Worm (Caenorhabditis elegans) whole organism, mixed stage, embryonic: Measurements from ENCODE around the gene nas-38.

Source experiments
- M03D4.4 ChIP-seq: sonication (generic microtip); optimal IDR thresholded peaks from 2 replicates; lab custom pipeline; 2017; ENCODE audit warnings: mild to moderate bottlenecking, missing genetic modification characterization, missing compliant biosample characterization
- bed-3 ChIP-seq: fragments of 200-800 bp; sonication (Bioruptor generic); optimal IDR thresholded peaks from 3 replicates; lab custom pipeline; 2018; ENCODE audit warnings: mild to moderate bottlenecking, missing genetic modification characterization, moderate library complexity, missing compliant biosample characterization
- ceh-39 ChIP-seq: fragments of 150-350 bp; optimal IDR thresholded peaks from 2 replicates; lab custom pipeline; 2014; ENCODE audit warnings: missing biosample characterization, missing genetic modification characterization
- ceh-43 ChIP-seq: fragments of 200-800 bp; sonication (Bioruptor generic); optimal IDR thresholded peaks from 2 replicates; lab custom pipeline; 2018; ENCODE audit warnings: mild to moderate bottlenecking, missing genetic modification characterization, moderate library complexity, missing compliant biosample characterization
- ceh-83 ChIP-seq: fragments of 200-800 bp; sonication (Bioruptor generic); optimal IDR thresholded peaks from 2 replicates; lab custom pipeline; 2018; ENCODE audit warnings: mild to moderate bottlenecking, missing genetic modification characterization, missing compliant biosample characterization
- cnd-1 ChIP-seq: fragments of 200-800 bp; sonication (Bioruptor generic); optimal IDR thresholded peaks from 2 replicates; lab custom pipeline; 2018; ENCODE audit warnings: mild to moderate bottlenecking, missing genetic modification characterization, missing compliant biosample characterization
- drap-1 ChIP-seq: fragments of 200-800 bp; sonication (Bioruptor generic); optimal IDR thresholded peaks from 3 replicates; lab custom pipeline; 2018; ENCODE audit warnings: mild to moderate bottlenecking, missing genetic modification characterization, missing compliant biosample characterization
- elt-1 ChIP-seq: sonication (generic microtip); optimal IDR thresholded peaks from 2 replicates; lab custom pipeline; 2017; ENCODE audit warnings: missing genetic modification characterization, mild to moderate bottlenecking, missing compliant biosample characterization, antibody characterized with exemption, moderate library complexity, borderline replicate concordance; ENCODE audit not compliant: insufficient read depth
- elt-3 ChIP-seq: fragments of 150-350 bp; optimal IDR thresholded peaks from 2 replicates; lab custom pipeline; 2014; ENCODE audit warnings: missing biosample characterization, missing genetic modification characterization
- flh-1 ChIP-seq: fragments of 200-800 bp; sonication (Bioruptor generic); optimal IDR thresholded peaks from 2 replicates; lab custom pipeline; 2018; ENCODE audit warnings: mild to moderate bottlenecking, missing genetic modification characterization, moderate library complexity, missing compliant biosample characterization
- ham-2 ChIP-seq: fragments of 200-800 bp; sonication (Bioruptor generic); optimal IDR thresholded peaks from 2 replicates; lab custom pipeline; 2018; ENCODE audit warnings: mild to moderate bottlenecking, missing genetic modification characterization, missing compliant biosample characterization
- hlh-1 ChIP-seq: fragments of 150-350 bp; optimal IDR thresholded peaks from 2 replicates; lab custom pipeline; 2014; ENCODE audit warnings: missing biosample characterization, missing genetic modification reagents, missing genetic modification characterization
- lin-13 ChIP-seq: fragments of 150-350 bp; optimal IDR thresholded peaks from 2 replicates; lab custom pipeline; 2014; ENCODE audit warnings: missing biosample characterization, missing genetic modification characterization
- lin-32 ChIP-seq: fragments of 200-800 bp; sonication (Bioruptor generic); optimal IDR thresholded peaks from 2 replicates; lab custom pipeline; 2018; ENCODE audit warnings: mild to moderate bottlenecking, missing genetic modification characterization, missing compliant biosample characterization
- mab-5 ChIP-seq: fragments of 150-350 bp; optimal IDR thresholded peaks from 2 replicates; lab custom pipeline; 2014; ENCODE audit warnings: missing biosample characterization, missing genetic modification characterization
- mep-1 ChIP-seq: fragments of 150-350 bp; optimal IDR thresholded peaks from 2 replicates; lab custom pipeline; 2017; ENCODE audit warnings: missing biosample characterization, missing genetic modification reagents, missing genetic modification characterization, inconsistent platforms
- nhr-12 ChIP-seq: fragments of 150-350 bp; optimal IDR thresholded peaks from 2 replicates; lab custom pipeline; 2014; ENCODE audit warnings: missing biosample characterization, missing genetic modification characterization
- nhr-237 ChIP-seq: fragments of 150-350 bp; optimal IDR thresholded peaks from 2 replicates; lab custom pipeline; 2014; ENCODE audit warnings: missing biosample characterization, missing genetic modification characterization
- nhr-28 ChIP-seq: fragments of 150-350 bp; optimal IDR thresholded peaks from 2 replicates; lab custom pipeline; 2014; ENCODE audit warnings: missing biosample characterization, missing genetic modification characterization
- nhr-76 ChIP-seq: sonication (generic microtip); optimal IDR thresholded peaks from 2 replicates; lab custom pipeline; 2017; ENCODE audit warnings: missing biosample characterization, missing genetic modification characterization
- pha-4 ChIP-seq: fragments of 150-350 bp; optimal IDR thresholded peaks from 2 replicates; lab custom pipeline; 2018; ENCODE audit warnings: missing biosample characterization, missing genetic modification reagents, missing genetic modification characterization
- sem-2 ChIP-seq: fragments of 200-800 bp; sonication (Bioruptor generic); optimal IDR thresholded peaks from 2 replicates; lab custom pipeline; 2018; ENCODE audit warnings: mild to moderate bottlenecking, missing genetic modification characterization, missing compliant biosample characterization
- snpc-4 ChIP-seq: fragments of 150-350 bp; optimal IDR thresholded peaks from 2 replicates; lab custom pipeline; 2014; ENCODE audit warnings: missing biosample characterization, missing genetic modification characterization
- sptf-1 ChIP-seq: sonication (generic microtip); optimal IDR thresholded peaks from 2 replicates; lab custom pipeline; 2017; ENCODE audit warnings: mild to moderate bottlenecking, missing genetic modification characterization, moderate library complexity, missing compliant biosample characterization
- tbx-8 ChIP-seq: fragments of 200-800 bp; sonication (Bioruptor generic); optimal IDR thresholded peaks from 2 replicates; lab custom pipeline; 2018; ENCODE audit warnings: mild to moderate bottlenecking, missing genetic modification characterization, moderate library complexity, missing compliant biosample characterization
- unc-39 ChIP-seq: fragments of 150-350 bp; optimal IDR thresholded peaks from 2 replicates; lab custom pipeline; 2014; ENCODE audit warnings: missing biosample characterization, missing genetic modification characterization
- unc-62 ChIP-seq: fragments of 150-350 bp; optimal IDR thresholded peaks from 2 replicates; lab custom pipeline; 2014; ENCODE audit warnings: missing biosample characterization, missing genetic modification reagents, missing genetic modification characterization
- zip-8 ChIP-seq: fragments of 150-350 bp; optimal IDR thresholded peaks from 2 replicates; lab custom pipeline; 2014; ENCODE audit warnings: missing biosample characterization, missing genetic modification characterization
- ztf-11 ChIP-seq: fragments of 150-350 bp; optimal IDR thresholded peaks from 2 replicates; lab custom pipeline; 2014; ENCODE audit warnings: missing biosample characterization, missing genetic modification characterization

Gene nas-38

DNA sequence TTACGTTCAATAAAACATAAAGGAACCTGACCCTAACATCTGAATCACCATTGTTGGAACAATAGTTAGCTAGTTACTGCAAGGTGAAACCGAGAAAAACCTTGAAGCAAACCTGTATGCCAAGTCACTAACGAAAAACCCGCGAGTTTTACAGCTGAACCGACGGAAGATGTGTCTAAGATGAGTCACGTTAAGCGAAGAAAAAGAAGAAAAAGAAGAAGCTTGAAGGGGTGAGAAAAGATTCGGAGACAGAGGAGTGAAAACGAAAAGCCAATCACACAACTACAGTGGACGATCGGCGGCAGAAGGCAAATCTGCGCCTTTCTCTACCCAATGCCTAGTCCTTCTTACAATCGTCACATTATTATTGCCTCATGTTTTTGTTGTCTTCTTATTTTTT, at the start of gene nas-38:
nas-38 (plus strand) TSS at position 301 of the 400 bp plus-strand sequence.
- TF ChIP-seq ceh-39 (no peak), ceh-83 (no peak), zip-8 (tag; lab: Kevin White, UChicago) (no peak), pha-4 (tag; lab: Kevin White, UChicago) (no peak), bed-3 (GFP tag; lab: Kevin White, UChicago) (no peak), elt-1 (tag; lab: Kevin White, UChicago) (no peak), mep-1 (no peak), M03D4.4 (tag; lab: Kevin White, UChicago) (no peak), flh-1 (no peak), nhr-237 (no peak), hlh-1 (tag; lab: Kevin White, UChicago) (no peak), elt-3 (tag; lab: Kevin White, UChicago) (no peak), drap-1 (GFP tag; lab: Kevin White, UChicago) (no peak), cnd-1 (tag; lab: Kevin White, UChicago) (no peak), lin-13 (tag; lab: Kevin White, UChicago) (no peak), unc-62 (GFP tag; lab: Kevin White, UChicago) (no peak)
- TF ChIP-seq, all 35 proteins: peak for 0

DNA sequence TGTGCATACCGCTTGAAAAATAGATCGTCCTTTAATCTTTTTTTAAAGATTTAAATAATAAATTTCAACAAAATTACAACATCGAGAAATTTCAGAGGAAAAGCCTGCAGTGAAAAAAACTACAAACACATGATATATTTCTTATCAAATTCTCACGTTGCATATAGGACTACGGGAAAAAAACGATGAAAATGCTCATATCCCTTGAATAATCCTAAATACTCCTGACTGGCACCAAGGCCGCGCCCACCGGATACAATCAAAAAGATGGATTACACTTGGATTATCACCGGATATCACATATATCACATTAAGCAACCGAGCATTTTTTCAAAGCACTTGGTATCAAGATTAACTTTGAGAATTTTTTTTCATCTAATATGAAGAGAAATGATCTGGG, 43.9 kb upstream of the nas-38 start:
- TF ChIP-seq M03D4.4 (tag; lab: Kevin White, UChicago) (no peak), ztf-11 (tag; lab: Kevin White, UChicago) (no peak), bed-3 (GFP tag; lab: Kevin White, UChicago) (no peak), flh-1 (no peak), elt-3 (tag; lab: Kevin White, UChicago) (no peak), nhr-12 (tag; lab: Kevin White, UChicago) (no peak), cnd-1 (tag; lab: Kevin White, UChicago) (no peak), unc-62 (GFP tag; lab: Kevin White, UChicago) (no peak), nhr-28 (no peak), zip-8 (tag; lab: Kevin White, UChicago) (no peak)

DNA sequence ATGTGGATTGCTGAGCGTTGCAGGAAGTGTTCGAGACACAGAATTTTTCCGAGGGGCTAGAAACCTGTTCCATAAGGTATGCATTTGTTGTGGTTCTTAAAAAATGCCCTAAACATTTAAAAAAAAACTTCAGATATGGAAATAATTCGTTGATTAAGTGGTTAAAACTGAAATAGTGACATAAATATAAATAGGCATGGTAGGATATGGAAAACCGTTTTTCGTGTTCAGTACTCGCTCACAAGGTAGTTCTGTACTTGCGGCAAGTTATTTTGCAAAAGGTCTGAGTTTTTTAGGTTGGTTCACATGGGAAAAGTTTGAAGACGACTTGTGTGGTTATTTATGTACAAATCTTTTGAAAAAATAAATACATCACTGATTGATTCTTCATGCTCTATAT, 37.1 kb upstream of the nas-38 start, which contains the start of gene B0310.3:
B0310.3 (minus strand) TSS at position 101 of the 400 bp plus-strand sequence.
- TF ChIP-seq hlh-1 (tag; lab: Kevin White, UChicago) (no peak), sem-2 (GFP tag; lab: Kevin White, UChicago) (no peak), M03D4.4 (tag; lab: Kevin White, UChicago) (no peak), nhr-237 (no peak), bed-3 (GFP tag; lab: Kevin White, UChicago) (no peak), elt-3 (tag; lab: Kevin White, UChicago) (no peak), snpc-4 (tag; lab: Kevin White, UChicago) (no peak), cnd-1 (tag; lab: Kevin White, UChicago) (no peak), elt-1 (tag; lab: Kevin White, UChicago) (no peak), nhr-28 (no peak), ztf-11 (tag; lab: Kevin White, UChicago) (no peak), lin-13 (tag; lab: Kevin White, UChicago) (no peak), ceh-83 (no peak), ham-2 (GFP tag; lab: Kevin White, UChicago) (no peak)

- TF ChIP-seq nhr-76 (no peak), ztf-11 (tag; lab: Kevin White, UChicago) (no peak), lin-32 (GFP tag; lab: Kevin White, UChicago) (no peak), unc-39 (tag; lab: Kevin White, UChicago) (no peak), tbx-8 (GFP tag; lab: Kevin White, UChicago) (no peak), snpc-4 (tag; lab: Kevin White, UChicago) (no peak), bed-3 (GFP tag; lab: Kevin White, UChicago) (no peak), ceh-39 (no peak), M03D4.4 (tag; lab: Kevin White, UChicago) (no peak), ham-2 (GFP tag; lab: Kevin White, UChicago) (no peak), drap-1 (GFP tag; lab: Kevin White, UChicago) (no peak)
These were observed 33.5 kb upstream of the nas-38 start for ce11 chrX:524498-524897.

ce11 chrX:527663-528062, 30.3 kb upstream of the nas-38 start:
- TF ChIP-seq sptf-1 (tag; lab: Kevin White, UChicago), result no peak
- TF ChIP-seq elt-1 (tag; lab: Kevin White, UChicago), result no peak
- no peak for TF ChIP-seq ceh-43 (GFP tag; lab: Kevin White, UChicago)
- TF ChIP-seq cnd-1 (tag; lab: Kevin White, UChicago), result no peak
- TF ChIP-seq mab-5 (tag; lab: Kevin White, UChicago), result no peak
- TF ChIP-seq, all 35 proteins: peak for 0
